Worm (Caenorhabditis elegans) whole organism, L1 larva: Measurements from ENCODE around the gene col-127.
"Not testable (repeated sequence)": the region's sequence is repeated elsewhere in the genome, so short reads cannot be mapped to it uniquely, and the experiment has no call there.

ENCODE experiments used
- C04F5.9 ChIP-seq: sonication (generic microtip); optimal IDR thresholded peaks from 2 replicates; lab custom pipeline; 2016; ENCODE audit warnings: missing genetic modification characterization, missing compliant biosample characterization
- C16A3.4 ChIP-seq: fragments of 150-350 bp; optimal IDR thresholded peaks from 2 replicates; lab custom pipeline; 2014; ENCODE audit warnings: missing biosample characterization, missing genetic modification characterization
- ama-1 ChIP-seq: fragments of 150-350 bp; optimal IDR thresholded peaks from 2 replicates; lab custom pipeline; 2014
- blmp-1 ChIP-seq: fragments of 150-350 bp; optimal IDR thresholded peaks from 2 replicates; lab custom pipeline; 2014; ENCODE audit warnings: missing biosample characterization, missing genetic modification characterization
- ceh-63 ChIP-seq: fragments of 200-800 bp; sonication (Bioruptor generic); optimal IDR thresholded peaks from 2 replicates; lab custom pipeline; 2018; ENCODE audit warnings: mild to moderate bottlenecking, missing genetic modification characterization, missing compliant biosample characterization
- ceh-88 ChIP-seq: fragments of 200-800 bp; sonication (Bioruptor generic); IDR thresholded peaks from 2 replicates; pipeline ENCODE4 v1.3.6; 2022; ENCODE audit warnings: missing genetic modification characterization, missing compliant biosample characterization
- ces-1 ChIP-seq: fragments of 150-350 bp; optimal IDR thresholded peaks from 2 replicates; lab custom pipeline; 2014; ENCODE audit warnings: missing biosample characterization, missing genetic modification reagents, missing genetic modification characterization
- dsc-1 ChIP-seq: sonication (generic microtip); optimal IDR thresholded peaks from 2 replicates; lab custom pipeline; 2016; ENCODE audit warnings: mild to moderate bottlenecking, missing genetic modification characterization, missing compliant biosample characterization
- efl-1 ChIP-seq, 4 experiments: fragments of 150-350 bp; optimal IDR thresholded peaks in 3 of 4; peaks in 1 of 4; 1 replicate in 1 of 4; 2 replicates in 3 of 4; lab custom pipeline; 2014; ENCODE audit warnings: missing biosample characterization in 2 of 4, missing genetic modification characterization in 2 of 4, missing genetic modification reagents in 2 of 4
- egl-13 ChIP-seq: sonication (generic microtip); optimal IDR thresholded peaks from 2 replicates; lab custom pipeline; 2016; ENCODE audit warnings: missing genotype, missing genetic modification reagents, missing genetic modification characterization, missing compliant biosample characterization
- elt-2 ChIP-seq: sonication (generic microtip); optimal IDR thresholded peaks from 2 replicates; lab custom pipeline; 2016; ENCODE audit warnings: missing genetic modification characterization, mild to moderate bottlenecking, inconsistent platforms, missing compliant biosample characterization, missing genetic modification reagents
- elt-3 ChIP-seq, 6 experiments: fragments of 150-350 bp in 1 of 6; sonication (generic microtip); optimal IDR thresholded peaks; 2 replicates each; lab custom pipeline; 2017 to 2018; ENCODE audit warnings: missing biosample characterization in 6 of 6, missing genetic modification characterization in 6 of 6, inconsistent platforms in 1 of 6
- jun-1 ChIP-seq: fragments of 150-350 bp; optimal IDR thresholded peaks from 2 replicates; lab custom pipeline; 2014; ENCODE audit warnings: missing biosample characterization, missing genetic modification reagents, missing genetic modification characterization
- lin-14 ChIP-seq: fragments of 200-800 bp; sonication (Bioruptor generic); optimal IDR thresholded peaks from 2 replicates; lab custom pipeline; 2018; ENCODE audit warnings: mild to moderate bottlenecking, missing genetic modification characterization, moderate library complexity, missing compliant biosample characterization
- lin-39 ChIP-seq: fragments of 150-350 bp; optimal IDR thresholded peaks from 2 replicates; lab custom pipeline; 2014; ENCODE audit warnings: missing biosample characterization, missing genetic modification reagents, missing genetic modification characterization
- mdl-1 ChIP-seq, 2 experiments: fragments of 150-350 bp; optimal IDR thresholded peaks; 2 replicates each; lab custom pipeline; 2014 to 2017; ENCODE audit warnings: missing biosample characterization in 2 of 2, missing genetic modification characterization in 2 of 2, inconsistent platforms in 1 of 2
- mef-2 ChIP-seq: fragments of 150-350 bp; optimal IDR thresholded peaks from 2 replicates; lab custom pipeline; 2014; ENCODE audit warnings: missing biosample characterization, missing genetic modification characterization
- nhr-19 ChIP-seq: fragments of 200-800 bp; sonication (Bioruptor generic); conservative IDR thresholded peaks from 2 replicates; pipeline ENCODE4 v1.3.6; 2022; ENCODE audit warnings: missing genetic modification characterization, missing compliant biosample characterization
- nhr-71 ChIP-seq: sonication (generic microtip); optimal IDR thresholded peaks from 2 replicates; lab custom pipeline; 2016; ENCODE audit warnings: mild to moderate bottlenecking, missing genetic modification characterization, moderate library complexity, missing compliant biosample characterization
- nhr-76 ChIP-seq: sonication (generic microtip); optimal IDR thresholded peaks from 2 replicates; lab custom pipeline; 2017; ENCODE audit warnings: missing biosample characterization, missing genetic modification characterization
- nhr-77 ChIP-seq: fragments of 150-350 bp; optimal IDR thresholded peaks from 2 replicates; lab custom pipeline; 2014; ENCODE audit warnings: missing biosample characterization, missing genetic modification characterization
- pax-3 ChIP-seq: fragments of 200-800 bp; sonication (Bioruptor generic); optimal IDR thresholded peaks from 2 replicates; lab custom pipeline; 2018; ENCODE audit warnings: mild to moderate bottlenecking, missing genetic modification characterization, moderate library complexity, missing compliant biosample characterization
- pqm-1 ChIP-seq: sonication (generic microtip); optimal IDR thresholded peaks from 3 replicates; lab custom pipeline; 2017; ENCODE audit warnings: missing biosample characterization, missing genetic modification characterization
- skn-1 ChIP-seq: fragments of 150-350 bp; optimal IDR thresholded peaks from 2 replicates; lab custom pipeline; 2014; ENCODE audit warnings: missing biosample characterization, missing genetic modification characterization
- snu-23 ChIP-seq: sonication (generic microtip); optimal IDR thresholded peaks from 2 replicates; lab custom pipeline; 2016; ENCODE audit warnings: missing genetic modification characterization, missing compliant biosample characterization
- sox-4 ChIP-seq: sonication (generic microtip); optimal IDR thresholded peaks from 2 replicates; lab custom pipeline; 2016; ENCODE audit warnings: missing genetic modification characterization, missing compliant biosample characterization
- sptf-1 ChIP-seq: fragments of 150-350 bp; optimal IDR thresholded peaks from 2 replicates; lab custom pipeline; 2014; ENCODE audit warnings: missing biosample characterization, missing genetic modification characterization
- swsn-7 ChIP-seq: sonication (generic microtip); optimal IDR thresholded peaks from 2 replicates; lab custom pipeline; 2016; ENCODE audit warnings: missing genetic modification characterization, missing compliant biosample characterization
- tbx-2 ChIP-seq: sonication (generic microtip); optimal IDR thresholded peaks from 2 replicates; lab custom pipeline; 2016; ENCODE audit warnings: missing genetic modification characterization, missing compliant biosample characterization
- vab-15 ChIP-seq: sonication (generic microtip); optimal IDR thresholded peaks from 2 replicates; lab custom pipeline; 2017; ENCODE audit warnings: missing genotype, mild to moderate bottlenecking, missing genetic modification characterization, missing compliant biosample characterization
- xbp-1 ChIP-seq: sonication (generic microtip); optimal IDR thresholded peaks from 2 replicates; lab custom pipeline; 2016; ENCODE audit warnings: missing genetic modification characterization, missing compliant biosample characterization

The col-127 gene

DNA sequence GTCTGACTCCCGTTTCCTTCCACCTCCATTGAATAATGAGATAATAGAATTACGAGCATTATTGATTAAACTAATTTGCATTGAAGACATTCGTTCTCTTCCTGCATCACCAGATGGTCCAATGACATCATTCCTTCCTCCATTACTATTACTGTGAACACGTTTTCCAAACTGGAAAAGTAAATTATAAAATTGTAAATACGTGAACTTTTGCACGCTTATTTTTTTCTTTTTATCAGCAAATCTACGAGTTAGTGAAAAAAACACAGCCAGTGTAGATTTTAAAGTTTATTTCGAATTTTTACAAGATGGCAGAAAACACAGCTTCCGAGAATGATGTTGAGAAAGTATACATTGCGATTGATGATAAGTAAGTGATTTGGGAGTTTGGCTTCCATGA is 12.3 kb downstream of the col-127 start, which contains the start of gene C05C12.1:
Gene C05C12.1 (plus strand): TSS at position 301 of the 400 bp plus-strand sequence.
- TF ChIP-seq efl-1 (optimal IDR thresholded peaks at IDR 0.05; lab: Kevin White, UChicago): not testable (repeated sequence)
- peak in 1 of 2 experiments; percentile 8 for TF ChIP-seq efl-1 (GFP tag; optimal IDR thresholded peaks at IDR 0.05 in 1 of 2; lab: Kevin White, UChicago)
- TF ChIP-seq, all 84 proteins: peak for 1; not testable (repeated sequence) for 83

ce11 chrIV:11248031-11248631 is 17.9 kb downstream of the col-127 start, which contains the start of gene C05C12.4:
TSS of gene C05C12.4 (minus strand) at chrIV:11248081.
- TF ChIP-seq vab-15 (tag; lab: Kevin White, UChicago) (no peak), efl-1 (optimal IDR thresholded peaks at IDR 0.05; lab: Kevin White, UChicago) (no peak), efl-1 (GFP tag; optimal IDR thresholded peaks at IDR 0.05 in 1 of 2; lab: Kevin White, UChicago) (peak in 1 of 2 experiments; percentile 14), elt-2 (tag; lab: Kevin White, UChicago) (peak; percentile 18)

- TF ChIP-seq egl-13 (tag; lab: Kevin White, UChicago) (no peak), C16A3.4 (peak; percentile 26)
These were observed 18.6 kb downstream of the col-127 start for ce11 chrIV:11247434-11247833.

DNA sequence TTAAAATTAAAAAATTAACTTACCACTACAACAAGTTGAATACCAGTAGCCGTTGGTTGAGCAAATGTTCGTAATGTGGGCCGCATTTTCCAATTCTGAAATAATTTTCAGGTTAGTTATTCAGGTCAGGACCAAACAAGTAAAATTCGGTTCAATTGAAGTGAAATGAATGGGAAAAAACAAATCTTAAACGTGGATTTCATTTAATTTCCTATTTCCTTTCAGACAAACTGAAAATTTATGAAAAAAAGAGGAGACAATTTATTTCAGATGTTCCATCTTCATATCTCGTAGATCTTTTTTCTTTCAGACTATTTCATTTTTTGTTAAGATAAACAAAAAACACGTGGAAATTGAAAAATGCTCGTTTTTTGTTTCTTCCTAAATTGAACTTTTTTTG is 24.6 kb downstream of the col-127 start, which contains the start of gene C05C12.6:
Gene C05C12.6 (minus strand): TSS at position 101 of the 400 bp plus-strand sequence.
- no peak for TF ChIP-seq nhr-76 (tag; lab: Kevin White, UChicago)
- no peak for TF ChIP-seq swsn-7 (tag; lab: Kevin White, UChicago)
- TF ChIP-seq pax-3 (tag; lab: Kevin White, UChicago): no peak
- no peak for TF ChIP-seq mef-2 (tag; lab: Kevin White, UChicago)
- no peak for TF ChIP-seq nhr-71 (tag; lab: Kevin White, UChicago)
- no peak for TF ChIP-seq sptf-1

DNA sequence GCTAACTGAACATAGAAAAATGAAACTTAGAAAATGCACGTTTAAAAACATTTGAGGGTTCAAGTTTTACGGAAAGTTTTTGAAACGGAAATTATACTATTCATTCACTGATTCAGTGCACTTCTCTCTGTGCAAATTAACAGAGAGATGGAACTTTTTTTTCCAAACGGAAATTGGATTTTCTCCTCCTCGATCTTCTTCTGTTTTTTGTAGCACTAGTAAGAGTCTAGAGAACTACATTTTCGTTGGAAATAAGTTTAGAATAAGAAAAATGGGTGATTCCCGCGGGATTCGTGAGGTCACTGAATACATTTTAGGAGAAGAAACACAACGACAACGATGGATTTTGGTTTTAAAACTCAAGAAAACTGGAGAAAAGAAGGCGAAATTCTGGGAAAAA is 30.2 kb downstream of the col-127 start:
- TF ChIP-seq sptf-1: no peak
- TF ChIP-seq dsc-1 (tag; lab: Kevin White, UChicago): no peak
- TF ChIP-seq lin-14 (GFP tag; lab: Kevin White, UChicago): peak; percentile 49
- no peak for TF ChIP-seq ceh-63 (GFP tag; lab: Kevin White, UChicago)
- TF ChIP-seq nhr-77 (tag; lab: Kevin White, UChicago): no peak
- no peak for TF ChIP-seq elt-3 (tag; optimal IDR thresholded peaks at IDR 0.05; lab: Kevin White, UChicago)
- TF ChIP-seq, all 84 proteins: peak for 1

DNA sequence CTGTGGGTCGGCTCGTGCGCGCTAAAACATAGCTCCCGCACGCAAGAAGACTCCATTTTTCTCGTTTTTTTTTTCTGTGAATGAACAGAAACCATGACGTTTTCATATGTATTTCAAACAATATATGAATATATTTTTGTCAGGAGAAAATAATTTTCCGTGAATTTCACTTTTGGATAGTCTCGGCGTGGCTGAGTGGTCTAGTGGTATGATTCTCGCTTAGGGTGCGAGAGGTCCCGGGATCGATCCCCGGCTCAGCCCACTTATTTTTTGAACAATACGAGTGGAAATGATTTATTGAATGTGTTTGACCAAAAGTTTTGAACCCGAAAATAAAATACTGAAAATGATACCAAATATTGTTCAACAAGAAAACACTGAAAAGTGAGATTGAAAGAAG is 34.6 kb downstream of the col-127 start:
- TF ChIP-seq pqm-1 (tag; lab: Kevin White, UChicago) (no peak), snu-23 (GFP tag; lab: Kevin White, UChicago) (no peak), xbp-1 (tag; lab: Kevin White, UChicago) (no peak), lin-39 (no peak), ceh-88 (GFP tag; lab: Robert Waterston, UW) (no peak), mdl-1 (tag; optimal IDR thresholded peaks at IDR 0.05; lab: Kevin White, UChicago) (no peak), ama-1 (lab: Kevin White, UChicago) (no peak), C04F5.9 (tag; lab: Kevin White, UChicago) (no peak), tbx-2 (tag; lab: Kevin White, UChicago) (no peak), ces-1 (GFP tag; lab: Kevin White, UChicago) (no peak), nhr-76 (tag; lab: Kevin White, UChicago) (no peak), nhr-19 (GFP tag; lab: Robert Waterston, UW) (no peak), skn-1 (tag; lab: Kevin White, UChicago) (no peak)

ce11 chrIV:11230069-11230468 is 35.9 kb downstream of the col-127 start, which contains the start of gene best-7:
TSS of gene best-7 (minus strand) at chrIV:11230307.
- no peak for TF ChIP-seq sox-4 (tag; lab: Kevin White, UChicago)
- no peak for TF ChIP-seq sptf-1
- TF ChIP-seq snu-23 (GFP tag; lab: Kevin White, UChicago): no peak
- no peak for TF ChIP-seq blmp-1 (tag; lab: Kevin White, UChicago)
- TF ChIP-seq jun-1 (tag; lab: Kevin White, UChicago): no peak
- no peak for TF ChIP-seq mdl-1 (tag; optimal IDR thresholded peaks at IDR 0.05; lab: Kevin White, UChicago)
